Worm (Caenorhabditis elegans): Measurements from ENCODE around the gene asp-6.

DNA sequence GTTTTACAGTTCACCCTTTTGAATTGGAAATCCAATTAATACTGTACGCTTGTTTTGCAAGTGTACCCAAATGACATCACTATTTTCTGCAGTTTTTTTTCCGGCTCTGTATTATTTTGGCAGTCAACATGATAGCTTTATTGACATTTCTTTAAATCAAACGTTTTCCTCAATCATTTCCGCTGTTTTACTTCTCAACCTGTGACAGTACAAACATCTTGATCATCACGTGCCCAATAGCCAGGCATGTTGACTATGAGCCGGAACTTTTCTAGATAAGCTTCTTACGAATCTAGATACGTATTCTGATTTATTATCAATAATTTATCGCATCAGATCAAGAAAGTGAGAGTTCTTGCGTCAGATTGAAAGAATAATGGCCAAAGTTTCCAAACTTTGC lies 1.1 kb upstream of the asp-6 start:
- TF ChIP-seq lin-13 (GFP tag; optimal IDR thresholded peaks at IDR 0.05) (no peak), elt-3 (tag; optimal IDR thresholded peaks at IDR 0.05) (no peak), nhr-77 (tag; optimal IDR thresholded peaks at IDR 0.05) (no peak), ztf-11 (tag; optimal IDR thresholded peaks at IDR 0.05) (no peak), lin-11 (tag; optimal IDR thresholded peaks at IDR 0.05) (no peak), unc-62 (GFP tag; optimal IDR thresholded peaks at IDR 0.05) (no peak), nhr-11 (tag; optimal IDR thresholded peaks at IDR 0.05) (no peak), egl-27 (tag; optimal IDR thresholded peaks at IDR 0.05) (no peak), skn-1 (tag; optimal IDR thresholded peaks at IDR 0.05) (no peak), lin-39 (tag; optimal IDR thresholded peaks at IDR 0.05) (no peak), mdl-1 (tag; optimal IDR thresholded peaks at IDR 0.05) (no peak), alr-1 (tag; optimal IDR thresholded peaks at IDR 0.05) (no peak), mbf-1 (tag; optimal IDR thresholded peaks at IDR 0.05) (no peak)
